Fruit fly (Drosophila melanogaster) S2 (cell line): ENCODE results near the gene Nse1.

Experiments used
- CG8478 ChIP-seq: fragments of >200 bp; optimal IDR thresholded peaks from 2 replicates; lab custom pipeline; 2018
- CTCF ChIP-seq, 2 experiments: fragments of >200 bp; optimal IDR thresholded peaks; 2 replicates each; lab custom pipeline; 2018

- no peak for TF ChIP-seq CG8478 (lab: Kevin White, UChicago)
- no peak for TF ChIP-seq CTCF (optimal IDR thresholded peaks at IDR 0.05; lab: Kevin White, UChicago)
These were observed 21.2 kb downstream of the Nse1 start, which contains the start of gene CG31633 for dm6 chr2L:6656264-6656676.
